Worm (Caenorhabditis elegans) whole organism, midembryonic: Measurements from ENCODE around the gene Y53F4B.5.
"Not testable (repeated sequence)": the region's sequence is repeated elsewhere in the genome, so short reads cannot be mapped to it uniquely, and the experiment has no call there.

Experiments
- T22C8.4 ChIP-seq: fragments of 200-800 bp; sonication (Bioruptor generic); IDR thresholded peaks from 2 replicates; pipeline ENCODE4 v1.3.6; 2022; ENCODE audit warnings: missing genetic modification characterization, missing compliant biosample characterization
- cog-1 ChIP-seq: sonication (generic microtip); optimal IDR thresholded peaks from 2 replicates; lab custom pipeline; 2016; ENCODE audit warnings: missing genetic modification characterization, missing compliant biosample characterization
- flt-1 ChIP-seq: fragments of 200-800 bp; sonication (Bioruptor generic); IDR thresholded peaks from 2 replicates; pipeline ENCODE4 v1.3.6; 2022; ENCODE audit warnings: missing genetic modification characterization, missing compliant biosample characterization
- klf-2 ChIP-seq: fragments of 200-800 bp; sonication (Bioruptor generic); conservative IDR thresholded peaks from 2 replicates; pipeline ENCODE4 v1.3.6; 2022; ENCODE audit warnings: missing genetic modification reagents, missing genetic modification characterization, missing compliant biosample characterization
- ref-1 ChIP-seq: fragments of 200-800 bp; sonication (Bioruptor generic); conservative IDR thresholded peaks from 2 replicates; pipeline ENCODE4 v1.3.6; 2022; ENCODE audit warnings: missing genetic modification reagents, missing genetic modification characterization, missing compliant biosample characterization
- tab-1 ChIP-seq: fragments of 200-800 bp; sonication (Bioruptor generic); IDR thresholded peaks from 2 replicates; pipeline ENCODE4 v1.3.6; 2022; ENCODE audit warnings: missing genetic modification characterization, missing compliant biosample characterization

DNA sequence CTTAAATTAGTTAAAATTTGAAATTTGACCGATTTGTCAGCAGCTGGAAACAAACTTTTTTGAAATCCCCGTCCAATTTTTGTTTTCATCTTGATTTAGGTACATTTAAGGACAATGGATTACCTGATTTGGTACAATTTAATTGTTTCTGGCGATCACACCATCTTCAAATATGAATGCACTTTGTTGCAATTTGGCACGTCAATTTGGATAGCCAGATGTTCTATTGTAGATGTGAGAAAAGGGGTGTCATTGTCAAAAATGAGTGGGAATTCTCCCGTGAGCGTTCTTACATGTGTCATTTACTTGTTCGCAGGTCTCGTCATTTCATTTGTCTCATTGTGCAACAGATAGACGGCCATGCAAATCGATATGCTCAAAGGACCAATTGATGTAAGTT, 4.4 kb upstream of the Y53F4B.5 start, which contains the start of gene Y53F4B.43:
- not testable (repeated sequence) for TF ChIP-seq T22C8.4; cog-1; ref-1 (GFP tag; lab: Robert Waterston, UW); klf-2; flt-1 (GFP tag; lab: Robert Waterston, UW); tab-1 (GFP tag; lab: Robert Waterston, UW)
